Worm (Caenorhabditis elegans) whole organism, early embryonic: ENCODE results near the gene nhr-42.

Source experiments
- B0310.2 ChIP-seq: sonication (generic microtip); optimal IDR thresholded peaks from 2 replicates; lab custom pipeline; 2016; ENCODE audit warnings: mild to moderate bottlenecking, missing genetic modification characterization, missing compliant biosample characterization
- aly-1 ChIP-seq: sonication (generic microtip); optimal IDR thresholded peaks from 2 replicates; lab custom pipeline; 2016; ENCODE audit warnings: missing genetic modification characterization, missing compliant biosample characterization
- ama-1 ChIP-seq: fragments of 150-350 bp; optimal IDR thresholded peaks from 2 replicates; lab custom pipeline; 2014
- ceh-13 ChIP-seq: fragments of 200-800 bp; sonication (Bioruptor generic); optimal IDR thresholded peaks from 2 replicates; lab custom pipeline; 2018; ENCODE audit warnings: mild to moderate bottlenecking, missing genetic modification characterization, missing compliant biosample characterization
- ceh-36 ChIP-seq: sonication (generic microtip); optimal IDR thresholded peaks from 2 replicates; lab custom pipeline; 2016; ENCODE audit warnings: missing genetic modification characterization, inconsistent platforms, missing compliant biosample characterization
- ets-7 ChIP-seq: sonication (generic microtip); optimal IDR thresholded peaks from 2 replicates; lab custom pipeline; 2016; ENCODE audit warnings: missing genotype, missing genetic modification characterization, missing compliant biosample characterization
- flt-1 ChIP-seq: fragments of 200-800 bp; sonication (Bioruptor generic); IDR thresholded peaks from 2 replicates; pipeline ENCODE4 v1.3.6; 2022; ENCODE audit warnings: missing genetic modification characterization, missing compliant biosample characterization
- hmbx-1 ChIP-seq: sonication (generic microtip); optimal IDR thresholded peaks from 2 replicates; lab custom pipeline; 2016; ENCODE audit warnings: mild to moderate bottlenecking, missing genetic modification characterization, missing compliant biosample characterization
- hmg-4 ChIP-seq: fragments of 200-800 bp; sonication (Bioruptor generic); optimal IDR thresholded peaks from 2 replicates; lab custom pipeline; 2018; ENCODE audit warnings: mild to moderate bottlenecking, missing genetic modification characterization, missing compliant biosample characterization
- tbx-37 ChIP-seq: fragments of 200-800 bp; sonication (Bioruptor generic); conservative IDR thresholded peaks from 2 replicates; pipeline ENCODE4 v1.3.6; 2022; ENCODE audit warnings: missing genetic modification reagents, missing genetic modification characterization, missing compliant biosample characterization

DNA sequence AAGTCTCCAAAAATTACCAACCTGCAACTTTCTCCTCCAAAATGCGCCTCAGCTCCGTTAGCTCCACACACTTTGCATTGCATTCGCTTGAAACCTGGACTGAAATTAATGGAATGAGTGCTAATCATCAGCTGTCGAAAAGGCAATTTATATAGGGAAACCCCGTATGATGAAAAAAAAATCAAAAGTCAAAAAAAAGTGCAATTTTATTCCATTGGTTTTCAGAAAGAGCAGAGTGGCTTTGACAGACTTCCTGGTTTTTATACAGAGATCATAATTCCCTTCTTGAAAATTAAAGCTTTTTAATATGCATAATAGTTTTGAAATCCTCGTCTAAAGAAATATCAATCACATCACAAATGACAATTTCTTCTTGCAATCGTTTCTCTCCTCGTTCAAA is 10.9 kb upstream of the nhr-42 start, which contains the start of gene nhr-139:
- no peak for TF ChIP-seq flt-1 (GFP tag; lab: Robert Waterston, UW)
- TF ChIP-seq ceh-13, result no peak
- no peak for TF ChIP-seq B0310.2 (tag; lab: Kevin White, UChicago)
- TF ChIP-seq ama-1 (lab: Kevin White, UChicago), result no peak
- no peak for TF ChIP-seq hmbx-1
- no peak for TF ChIP-seq hmg-4
- no peak for TF ChIP-seq ceh-36 (tag; lab: Kevin White, UChicago)
- no peak for TF ChIP-seq ets-7
- TF ChIP-seq aly-1 (tag; lab: Kevin White, UChicago), result no peak
- TF ChIP-seq tbx-37 (GFP tag; lab: Robert Waterston, UW), result no peak
